Fruit fly (Drosophila melanogaster) whole organism, embryonic: Measurements from ENCODE around the gene Mco4.

Experiments
- Atf6 ChIP-seq: fragments of 200-800 bp; sonication (Bioruptor generic); IDR thresholded peaks from 2 replicates; pipeline ENCODE4 v1.3.6; 2022; ENCODE audit warnings: missing biosample characterization, missing genetic modification characterization
- Bteb2 ChIP-seq: fragments of 200-800 bp; sonication (Bioruptor generic); optimal IDR thresholded peaks from 2 replicates; lab custom pipeline; 2016; ENCODE audit warnings: missing biosample characterization, missing genetic modification characterization
- CG10565 ChIP-seq: fragments of 200-800 bp; sonication (Bioruptor generic); optimal IDR thresholded peaks from 3 replicates; lab custom pipeline; 2016; ENCODE audit warnings: missing biosample characterization, mild to moderate bottlenecking, missing genetic modification characterization
- CG12942 ChIP-seq: fragments of 200-800 bp; sonication (Bioruptor generic); optimal IDR thresholded peaks from 3 replicates; lab custom pipeline; 2016; ENCODE audit warnings: missing biosample characterization, missing genetic modification characterization
- CG13775 ChIP-seq: fragments of 200-800 bp; sonication (Bioruptor generic); optimal IDR thresholded peaks from 3 replicates; lab custom pipeline; 2017; ENCODE audit warnings: missing biosample characterization, mild to moderate bottlenecking, missing genetic modification characterization
- CG13894 ChIP-seq: fragments of 200-800 bp; sonication (Bioruptor generic); optimal IDR thresholded peaks from 3 replicates; lab custom pipeline; 2018; ENCODE audit warnings: missing biosample characterization, mild to moderate bottlenecking, missing genetic modification characterization, moderate library complexity
- CG15514 ChIP-seq: fragments of 200-800 bp; sonication (Bioruptor generic); optimal IDR thresholded peaks from 3 replicates; lab custom pipeline; 2017; ENCODE audit warnings: missing biosample characterization, missing genetic modification characterization, mild to moderate bottlenecking, moderate library complexity, missing genetic modification reagents
- CG16815 ChIP-seq: fragments of 200-800 bp; sonication (Bioruptor generic); optimal IDR thresholded peaks from 3 replicates; lab custom pipeline; 2017; ENCODE audit warnings: missing biosample characterization, mild to moderate bottlenecking, missing genetic modification characterization
- CG17186 ChIP-seq: fragments of 200-800 bp; sonication (Bioruptor generic); optimal IDR thresholded peaks from 3 replicates; lab custom pipeline; 2017; ENCODE audit warnings: missing biosample characterization, missing genetic modification reagents, missing genetic modification characterization
- CG17359 ChIP-seq: fragments of 200-800 bp; sonication (Bioruptor generic); optimal IDR thresholded peaks from 3 replicates; lab custom pipeline; 2018; ENCODE audit warnings: missing biosample characterization, mild to moderate bottlenecking, missing genetic modification characterization, moderate library complexity
- CG18619 ChIP-seq: fragments of 200-800 bp; sonication (Bioruptor generic); optimal IDR thresholded peaks from 3 replicates; lab custom pipeline; 2017; ENCODE audit warnings: missing biosample characterization, mild to moderate bottlenecking, missing genetic modification characterization
- CG2202 ChIP-seq: fragments of 200-800 bp; sonication (Bioruptor generic); optimal IDR thresholded peaks from 2 replicates; lab custom pipeline; 2018; ENCODE audit warnings: missing biosample characterization, mild to moderate bottlenecking, missing genetic modification characterization
- CG2678 ChIP-seq: fragments of 200-800 bp; sonication (Bioruptor generic); optimal IDR thresholded peaks from 3 replicates; lab custom pipeline; 2019; ENCODE audit warnings: missing biosample characterization, mild to moderate bottlenecking, missing genetic modification characterization, moderate library complexity
- CG2712 ChIP-seq: fragments of 200-800 bp; optimal IDR thresholded peaks from 3 replicates; lab custom pipeline; 2019; ENCODE audit warnings: missing biosample characterization, mild to moderate bottlenecking, missing genetic modification characterization, moderate library complexity
- CG33557 ChIP-seq: fragments of 200-800 bp; sonication (Bioruptor generic); optimal IDR thresholded peaks from 2 replicates; lab custom pipeline; 2019; ENCODE audit warnings: missing biosample characterization, mild to moderate bottlenecking, missing genetic modification characterization, moderate library complexity
- CG4360 ChIP-seq: fragments of 200-800 bp; sonication (Bioruptor generic); IDR thresholded peaks from 2 replicates; pipeline ENCODE4 v1.3.6; 2022; ENCODE audit warnings: missing biosample characterization, missing genetic modification characterization
- CG4707 ChIP-seq: fragments of 200-800 bp; sonication (Bioruptor generic); optimal IDR thresholded peaks from 2 replicates; lab custom pipeline; 2018; ENCODE audit warnings: missing biosample characterization, mild to moderate bottlenecking, missing genetic modification characterization, moderate library complexity
- CG7786 ChIP-seq: fragments of 200-800 bp; sonication (Bioruptor generic); optimal IDR thresholded peaks from 2 replicates; lab custom pipeline; 2016; ENCODE audit warnings: missing biosample characterization, missing genetic modification characterization
- CG7839 ChIP-seq: fragments of 200-800 bp; sonication (Bioruptor generic); optimal IDR thresholded peaks from 3 replicates; lab custom pipeline; 2018; ENCODE audit warnings: missing biosample characterization, mild to moderate bottlenecking, missing genetic modification characterization, moderate library complexity
- CG8765 ChIP-seq: fragments of 200-800 bp; sonication (Bioruptor generic); IDR thresholded peaks from 2 replicates; pipeline ENCODE4 v1.3.6; 2022; ENCODE audit warnings: missing biosample characterization, missing genetic modification characterization
- CG9215 ChIP-seq: fragments of 200-800 bp; sonication (Bioruptor generic); IDR thresholded peaks from 2 replicates; pipeline ENCODE4 v1.3.6; 2022; ENCODE audit warnings: missing biosample characterization, missing genetic modification characterization
- CoRest ChIP-seq: fragments of 200-800 bp; sonication (Bioruptor generic); optimal IDR thresholded peaks from 3 replicates; lab custom pipeline; 2018; ENCODE audit warnings: missing biosample characterization, mild to moderate bottlenecking, missing genetic modification characterization, moderate library complexity
- D19B ChIP-seq: fragments of 200-800 bp; sonication (Bioruptor generic); optimal IDR thresholded peaks from 2 replicates; lab custom pipeline; 2017; ENCODE audit warnings: missing biosample characterization, mild to moderate bottlenecking, missing genetic modification characterization
- Gsc ChIP-seq: fragments of 200-800 bp; sonication (Bioruptor generic); IDR thresholded peaks from 2 replicates; pipeline ENCODE4 v1.3.6; 2022; ENCODE audit warnings: missing biosample characterization, missing genetic modification characterization
- Hr51 ChIP-seq, 2 experiments: fragments of 200-800 bp; sonication (Bioruptor generic); optimal IDR thresholded peaks; 2 replicates in 1 of 2; 3 replicates in 1 of 2; lab custom pipeline; 2016 to 2018; ENCODE audit warnings: missing biosample characterization in 2 of 2, missing genetic modification characterization in 2 of 2, mild to moderate bottlenecking in 1 of 2, moderate library complexity in 1 of 2
- Kr ChIP-seq: fragments of 200-800 bp; sonication (Bioruptor generic); optimal IDR thresholded peaks from 2 replicates; lab custom pipeline; 2017; ENCODE audit warnings: missing biosample characterization, mild to moderate bottlenecking, missing genetic modification characterization
- Myb ChIP-seq: fragments of 200-800 bp; sonication (Bioruptor generic); optimal IDR thresholded peaks from 2 replicates; lab custom pipeline; 2016; ENCODE audit warnings: missing biosample characterization, missing genetic modification characterization
- Ptx1 ChIP-seq: fragments of 200-800 bp; sonication (Bioruptor generic); IDR thresholded peaks from 2 replicates; pipeline ENCODE4 v1.3.6; 2022; ENCODE audit warnings: missing biosample characterization, missing genetic modification characterization
- Trl ChIP-seq, 3 experiments: fragments of >200 bp in 2 of 3; fragments of 200-800 bp in 1 of 3; sonication (Bioruptor generic) in 1 of 3; optimal IDR thresholded peaks; 2 replicates in 1 of 3; 3 replicates in 2 of 3; lab custom pipeline; 2016 to 2017; ENCODE audit warnings: missing biosample characterization in 1 of 3, missing genetic modification characterization in 1 of 3
- abd-A ChIP-seq: fragments of 200-800 bp; sonication (Bioruptor generic); optimal IDR thresholded peaks from 3 replicates; lab custom pipeline; 2019; ENCODE audit warnings: missing biosample characterization, mild to moderate bottlenecking, missing genetic modification characterization, moderate library complexity
- al ChIP-seq: fragments of 200-800 bp; sonication (Bioruptor generic); IDR thresholded peaks from 2 replicates; pipeline ENCODE4 v1.3.6; 2022; ENCODE audit warnings: missing biosample characterization, missing genetic modification characterization
- az2 ChIP-seq: fragments of 200-800 bp; sonication (Bioruptor generic); optimal IDR thresholded peaks from 3 replicates; lab custom pipeline; 2016; ENCODE audit warnings: missing biosample characterization, missing genetic modification characterization
- chm ChIP-seq: fragments of 200-800 bp; sonication (Bioruptor generic); IDR thresholded peaks from 2 replicates; pipeline ENCODE4 v1.3.6; 2022; ENCODE audit warnings: missing biosample characterization, missing genetic modification characterization
- croc ChIP-seq: fragments of 200-800 bp; sonication (Bioruptor generic); conservative IDR thresholded peaks from 3 replicates; pipeline ENCODE4 v1.3.6; 2022; ENCODE audit warnings: missing biosample characterization, missing genetic modification characterization
- crol ChIP-seq: fragments of 200-800 bp; sonication (Bioruptor generic); IDR thresholded peaks from 2 replicates; pipeline ENCODE4 v1.3.6; 2022; ENCODE audit warnings: missing biosample characterization, missing genetic modification characterization
- emc ChIP-seq: fragments of 200-800 bp; sonication (Bioruptor generic); optimal IDR thresholded peaks from 2 replicates; lab custom pipeline; 2016; ENCODE audit warnings: missing biosample characterization, missing genetic modification characterization
- ems ChIP-seq: fragments of 200-800 bp; sonication (Bioruptor generic); optimal IDR thresholded peaks from 3 replicates; lab custom pipeline; 2016; ENCODE audit warnings: missing biosample characterization, missing genetic modification characterization
- gfzf ChIP-seq: fragments of 200-800 bp; sonication (Bioruptor generic); optimal IDR thresholded peaks from 2 replicates; lab custom pipeline; 2016; ENCODE audit warnings: missing biosample characterization, mild to moderate bottlenecking, missing genetic modification characterization, moderate library complexity
- gsb-n ChIP-seq: fragments of 200-800 bp; sonication (Bioruptor generic); optimal IDR thresholded peaks from 3 replicates; lab custom pipeline; 2018; ENCODE audit warnings: missing biosample characterization, mild to moderate bottlenecking, missing genetic modification characterization
- lola ChIP-seq, 3 experiments: fragments of >200 bp in 2 of 3; fragments of 200-800 bp in 1 of 3; sonication (Bioruptor generic) in 1 of 3; optimal IDR thresholded peaks; 2 replicates each; lab custom pipeline; 2017 to 2019; ENCODE audit warnings: missing biosample characterization in 3 of 3, missing genetic modification characterization in 3 of 3, mild to moderate bottlenecking in 1 of 3, moderate library complexity in 1 of 3
- onecut ChIP-seq: fragments of 200-800 bp; sonication (Bioruptor generic); IDR thresholded peaks from 2 replicates; pipeline ENCODE4 v1.3.6; 2022; ENCODE audit warnings: missing biosample characterization, missing genetic modification characterization
- org-1 ChIP-seq: fragments of 200-800 bp; sonication (Bioruptor generic); optimal IDR thresholded peaks from 2 replicates; lab custom pipeline; 2017; ENCODE audit warnings: missing biosample characterization, missing genetic modification characterization
- otp ChIP-seq: fragments of 200-800 bp; sonication (Bioruptor generic); IDR thresholded peaks from 3 replicates; pipeline ENCODE4, ENCODE4 v1.3.6; 2022; ENCODE audit warnings: missing biosample characterization, missing genetic modification characterization
- pb ChIP-seq: fragments of 200-800 bp; sonication (Bioruptor generic); optimal IDR thresholded peaks from 3 replicates; lab custom pipeline; 2016; ENCODE audit warnings: missing biosample characterization, missing genetic modification characterization
- phol ChIP-seq: fragments of 200-800 bp; sonication (Bioruptor generic); optimal IDR thresholded peaks from 3 replicates; lab custom pipeline; 2018; ENCODE audit warnings: missing biosample characterization, mild to moderate bottlenecking, missing genetic modification characterization, moderate library complexity
- sens ChIP-seq: fragments of 200-800 bp; sonication (Bioruptor generic); peaks from one replicate; lab custom pipeline; 2016; ENCODE audit warnings: missing biosample characterization, missing genetic modification characterization
- seq ChIP-seq: fragments of 200-800 bp; sonication (Bioruptor generic); IDR thresholded peaks from 2 replicates; pipeline ENCODE4 v1.3.6; 2022; ENCODE audit warnings: missing biosample characterization, missing genetic modification characterization
- sisA ChIP-seq: fragments of 200-800 bp; sonication (Bioruptor generic); IDR thresholded peaks from 2 replicates; pipeline ENCODE4 v1.3.6; 2022; ENCODE audit warnings: missing biosample characterization, missing genetic modification characterization
- sqz ChIP-seq: fragments of 200-800 bp; sonication (Bioruptor generic); optimal IDR thresholded peaks from 3 replicates; lab custom pipeline; 2018; ENCODE audit warnings: missing biosample characterization, mild to moderate bottlenecking, missing genetic modification characterization
- trem ChIP-seq: fragments of 200-800 bp; optimal IDR thresholded peaks from 3 replicates; lab custom pipeline; 2019; ENCODE audit warnings: missing biosample characterization, mild to moderate bottlenecking, missing genetic modification characterization, moderate library complexity
- zfh2 ChIP-seq: fragments of 200-800 bp; sonication (Bioruptor generic); optimal IDR thresholded peaks from 2 replicates; lab custom pipeline; 2016; ENCODE audit warnings: missing biosample characterization, missing genetic modification characterization

Gene Mco4

DNA sequence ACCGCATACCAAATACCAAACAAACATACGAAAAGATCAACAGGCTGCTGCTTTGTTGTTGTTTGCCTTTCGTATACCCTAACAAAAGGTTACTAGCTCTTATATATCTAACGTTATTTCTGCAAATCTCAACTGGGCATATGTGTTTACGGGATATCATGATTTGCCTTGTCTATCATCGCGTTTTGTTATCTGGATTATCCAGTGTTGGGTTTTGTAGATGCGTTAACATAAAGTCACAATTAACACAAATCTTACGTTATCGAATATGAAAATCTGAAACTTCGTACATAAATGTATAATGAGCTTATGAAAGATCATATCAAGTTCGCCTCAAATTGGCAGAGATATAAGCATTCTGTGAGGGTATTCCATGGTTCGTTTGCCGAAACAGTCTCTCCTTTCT lies 25.7 kb downstream of the Mco4 start (continued):
- no peak for TF ChIP-seq sqz (GFP tag; lab: Kevin White, UChicago)
- no peak for TF ChIP-seq sisA (GFP tag; lab: Robert Waterston, UW)
- peak; percentile 31 for TF ChIP-seq pb
- peak; percentile 6 for TF ChIP-seq gsb-n
- TF ChIP-seq CG4360: peak; percentile 66
- peak; percentile 43 for TF ChIP-seq CG13775
- TF ChIP-seq zfh2 (GFP tag; lab: Kevin White, UChicago): no peak
- no peak for TF ChIP-seq CG8765 (GFP tag; lab: Robert Waterston, UW)
- TF ChIP-seq seq (GFP tag; lab: Robert Waterston, UW): no peak
- peak; percentile 58 for TF ChIP-seq CG33557
- no peak for TF ChIP-seq ems (GFP tag; lab: Kevin White, UChicago)
- TF ChIP-seq Gsc (GFP tag; lab: Robert Waterston, UW): no peak
- peak; percentile 2 for TF ChIP-seq CG7839
- peak in 1 of 2 experiments; percentile 13 for TF ChIP-seq Hr51 (GFP tag; optimal IDR thresholded peaks at IDR 0.05; lab: Kevin White, UChicago)
- peak; percentile 6 for TF ChIP-seq trem (tag; lab: Kevin White, UChicago)
- no peak for TF ChIP-seq CG13894
- TF ChIP-seq CG7786 (GFP tag; lab: Kevin White, UChicago): peak; percentile 20
- TF ChIP-seq CoRest (tag; lab: Kevin White, UChicago): peak; percentile 28
- no peak for TF ChIP-seq crol (GFP tag; lab: Robert Waterston, UW)
- TF ChIP-seq onecut (GFP tag; lab: Robert Waterston, UW): peak; percentile 3; the same call in 1 of the 2 replicates
- TF ChIP-seq gfzf: no peak
- peak; percentile 12 for TF ChIP-seq CG16815 (GFP tag; lab: Kevin White, UChicago)
- TF ChIP-seq sens (GFP tag; lab: Kevin White, UChicago): peak; percentile 88
- TF ChIP-seq CG15514 (GFP tag; lab: Kevin White, UChicago): no peak
- no peak for TF ChIP-seq CG17186 (GFP tag; lab: Kevin White, UChicago)
- TF ChIP-seq Kr: peak; percentile 63
- TF ChIP-seq D19B: no peak
- TF ChIP-seq otp: peak; percentile 40; the same call in 1 of the 3 replicates
- TF ChIP-seq CG4707 (GFP tag; lab: Kevin White, UChicago): no peak
- no peak for TF ChIP-seq Bteb2
- no peak for TF ChIP-seq CG10565 (GFP tag; lab: Kevin White, UChicago)
- TF ChIP-seq CG2202: peak; percentile 12
- TF ChIP-seq lola (GFP tag; optimal IDR thresholded peaks at IDR 0.05; lab: Kevin White, UChicago): peak in 1 of 3 experiments; percentile 75
- peak; percentile 18 for TF ChIP-seq Myb (GFP tag; lab: Kevin White, UChicago)
- no peak for TF ChIP-seq al
- TF ChIP-seq Ptx1 (GFP tag; lab: Robert Waterston, UW): no peak
- no peak for TF ChIP-seq CG9215 (GFP tag; lab: Robert Waterston, UW)
- no peak for TF ChIP-seq CG12942
- no peak for TF ChIP-seq Atf6 (GFP tag; lab: Robert Waterston, UW)
- TF ChIP-seq az2: no peak
- no peak for TF ChIP-seq emc
- TF ChIP-seq abd-A: no peak
- TF ChIP-seq phol (tag; lab: Kevin White, UChicago): peak; percentile 45
- TF ChIP-seq CG17359 (tag; lab: Kevin White, UChicago): peak; percentile 17
- TF ChIP-seq org-1 (GFP tag; lab: Kevin White, UChicago): peak; percentile 14
- TF ChIP-seq CG18619 (GFP tag; lab: Kevin White, UChicago): no peak
- no peak for TF ChIP-seq chm (GFP tag; lab: Robert Waterston, UW)
- peak; percentile 45 for TF ChIP-seq CG2712
- TF ChIP-seq Trl (optimal IDR thresholded peaks at IDR 0.05; lab: Kevin White, UChicago): no peak
- no peak for TF ChIP-seq Trl (GFP tag; optimal IDR thresholded peaks at IDR 0.05; lab: Kevin White, UChicago)
- TF ChIP-seq CG2678 (tag; lab: Kevin White, UChicago): peak; percentile 28
- no peak for TF ChIP-seq croc (GFP tag; lab: Robert Waterston, UW)
